Fruit fly (Drosophila melanogaster) whole organism, embryonic: ENCODE results near the gene NK7.1.
A peak's percentile ranks its signal among the peaks of the same experiment; 100 is the strongest.

Experiments used
- Adf1 ChIP-seq: fragments of 200-800 bp; sonication (Bioruptor generic); IDR thresholded peaks from 2 replicates; pipeline ENCODE4 v1.3.6; 2022; ENCODE audit warnings: missing biosample characterization, missing genetic modification characterization
- CG10147 ChIP-seq: fragments of 200-800 bp; sonication (Bioruptor generic); optimal IDR thresholded peaks from 2 replicates; lab custom pipeline; 2019; ENCODE audit warnings: missing biosample characterization, mild to moderate bottlenecking, missing genetic modification characterization, moderate library complexity
- CG10209 ChIP-seq: fragments of 200-800 bp; sonication (Bioruptor generic); optimal IDR thresholded peaks from 3 replicates; lab custom pipeline; 2017; ENCODE audit warnings: missing biosample characterization, mild to moderate bottlenecking, missing genetic modification characterization, missing genetic modification reagents
- CG10274 ChIP-seq: fragments of 200-800 bp; sonication (Bioruptor generic); optimal IDR thresholded peaks from 3 replicates; lab custom pipeline; 2017; ENCODE audit warnings: missing biosample characterization, mild to moderate bottlenecking, missing genetic modification characterization
- CG11247 ChIP-seq: fragments of 200-800 bp; sonication (Bioruptor generic); IDR thresholded peaks from 2 replicates; pipeline ENCODE4 v1.3.6; 2022; ENCODE audit warnings: missing biosample characterization, missing genetic modification characterization
- CG11695 ChIP-seq: fragments of 200-800 bp; sonication (Bioruptor generic); IDR thresholded peaks from 3 replicates; pipeline ENCODE4 v1.3.6; 2022; ENCODE audit warnings: missing biosample characterization, missing genetic modification characterization
- CG12744 ChIP-seq: fragments of 200-800 bp; sonication (Bioruptor generic); optimal IDR thresholded peaks from 2 replicates; lab custom pipeline; 2016; ENCODE audit warnings: missing biosample characterization, missing genetic modification characterization
- CG13624 ChIP-seq: fragments of 200-800 bp; sonication (Bioruptor generic); optimal IDR thresholded peaks from 2 replicates; lab custom pipeline; 2016; ENCODE audit warnings: missing biosample characterization, missing genetic modification characterization
- CG1529 ChIP-seq: fragments of 200-800 bp; sonication (Bioruptor generic); optimal IDR thresholded peaks from 3 replicates; lab custom pipeline; 2018; ENCODE audit warnings: missing biosample characterization, missing genetic modification characterization
- CG17385 ChIP-seq: fragments of 200-800 bp; sonication (Bioruptor generic); optimal IDR thresholded peaks from 3 replicates; lab custom pipeline; 2018; ENCODE audit warnings: missing biosample characterization, mild to moderate bottlenecking, missing genetic modification characterization
- CG17912 ChIP-seq: fragments of 200-800 bp; sonication (Bioruptor generic); optimal IDR thresholded peaks from 2 replicates; lab custom pipeline; 2018; ENCODE audit warnings: missing biosample characterization, mild to moderate bottlenecking, missing genetic modification characterization
- CG18011 ChIP-seq: fragments of 200-800 bp; sonication (Bioruptor generic); optimal IDR thresholded peaks from 2 replicates; lab custom pipeline; 2017; ENCODE audit warnings: missing biosample characterization, missing genetic modification characterization, mild to moderate bottlenecking, moderate library complexity, missing genotype
- CG30403 ChIP-seq: fragments of 200-800 bp; sonication (Bioruptor generic); optimal IDR thresholded peaks from 3 replicates; lab custom pipeline; 2016; ENCODE audit warnings: missing biosample characterization, missing genetic modification characterization
- CG31388 ChIP-seq: fragments of 200-800 bp; sonication (Bioruptor generic); optimal IDR thresholded peaks from 2 replicates; lab custom pipeline; 2016; ENCODE audit warnings: missing biosample characterization, missing genetic modification characterization
- CG34224 ChIP-seq: fragments of 200-800 bp; sonication (Bioruptor generic); IDR thresholded peaks from 3 replicates; pipeline ENCODE4 v1.3.6; 2022; ENCODE audit warnings: missing biosample characterization, missing genetic modification characterization; ENCODE audit not compliant: partially characterized antibody
- CG4854 ChIP-seq: fragments of 200-800 bp; sonication (Bioruptor generic); optimal IDR thresholded peaks from 2 replicates; lab custom pipeline; 2016; ENCODE audit warnings: missing biosample characterization, missing genetic modification characterization, inconsistent platforms
- CG6272 ChIP-seq: fragments of 200-800 bp; sonication (Bioruptor generic); IDR thresholded peaks from 2 replicates; pipeline ENCODE4 v1.3.6; 2022; ENCODE audit warnings: missing biosample characterization, missing genetic modification characterization
- CG7928 ChIP-seq: fragments of 200-800 bp; sonication (Bioruptor generic); optimal IDR thresholded peaks from 2 replicates; lab custom pipeline; 2017; ENCODE audit warnings: missing biosample characterization, mild to moderate bottlenecking, missing genetic modification characterization
- CG7963 ChIP-seq: fragments of 200-800 bp; sonication (Bioruptor generic); IDR thresholded peaks from 3 replicates; pipeline ENCODE4 v1.3.6; 2022; ENCODE audit warnings: missing biosample characterization, missing genetic modification characterization; ENCODE audit not compliant: partially characterized antibody
- CG8281 ChIP-seq: fragments of 200-800 bp; sonication (Bioruptor generic); optimal IDR thresholded peaks from 2 replicates; lab custom pipeline; 2018; ENCODE audit warnings: missing biosample characterization, mild to moderate bottlenecking, missing genetic modification characterization, moderate library complexity
- CG9932 ChIP-seq: fragments of 200-800 bp; sonication (Bioruptor generic); IDR thresholded peaks from 2 replicates; pipeline ENCODE4 v1.3.6; 2022; ENCODE audit warnings: missing biosample characterization, missing genetic modification characterization
- Dek ChIP-seq: fragments of 200-800 bp; sonication (Bioruptor generic); optimal IDR thresholded peaks from 3 replicates; lab custom pipeline; 2019; ENCODE audit warnings: missing biosample characterization, mild to moderate bottlenecking, missing genetic modification characterization, moderate library complexity
- Eip74EF ChIP-seq, 2 experiments: fragments of 200-800 bp in 1 of 2; fragments of >200 bp in 1 of 2; sonication (Bioruptor generic) in 1 of 2; optimal IDR thresholded peaks; 2 replicates each; lab custom pipeline; 2017 to 2019; ENCODE audit warnings: missing biosample characterization in 2 of 2, missing genetic modification characterization in 2 of 2, mild to moderate bottlenecking in 1 of 2, moderate library complexity in 1 of 2
- Fer1 ChIP-seq: fragments of 200-800 bp; sonication (Bioruptor generic); optimal IDR thresholded peaks from 2 replicates; lab custom pipeline; 2017; ENCODE audit warnings: missing biosample characterization, mild to moderate bottlenecking, missing genetic modification characterization
- Fer2 ChIP-seq: fragments of 200-800 bp; sonication (Bioruptor generic); optimal IDR thresholded peaks from 2 replicates; lab custom pipeline; 2018; ENCODE audit warnings: missing biosample characterization, mild to moderate bottlenecking, missing genetic modification characterization, moderate library complexity
- HHEX ChIP-seq: fragments of 200-800 bp; sonication (Bioruptor generic); optimal IDR thresholded peaks from 3 replicates; lab custom pipeline; 2017; ENCODE audit warnings: missing biosample characterization, mild to moderate bottlenecking, missing genetic modification characterization, missing genetic modification reagents
- Hey ChIP-seq: fragments of 200-800 bp; sonication (Bioruptor generic); optimal IDR thresholded peaks from 3 replicates; lab custom pipeline; 2018; ENCODE audit warnings: missing biosample characterization, mild to moderate bottlenecking, missing genetic modification characterization
- Jarid2 ChIP-seq: fragments of 200-800 bp; sonication (Bioruptor generic); optimal IDR thresholded peaks from 3 replicates; lab custom pipeline; 2017; ENCODE audit warnings: mild to moderate bottlenecking, missing biosample characterization, missing genetic modification reagents, missing genetic modification characterization
- Lim3 ChIP-seq: fragments of 200-800 bp; sonication (Bioruptor generic); IDR thresholded peaks from 2 replicates; pipeline ENCODE4 v1.3.6; 2022; ENCODE audit warnings: missing biosample characterization, missing genetic modification characterization
- NC2α ChIP-seq: fragments of 200-800 bp; sonication (Bioruptor generic); optimal IDR thresholded peaks from 2 replicates; lab custom pipeline; 2016; ENCODE audit warnings: missing biosample characterization, missing genetic modification characterization
- Optix ChIP-seq: fragments of 200-800 bp; sonication (Bioruptor generic); IDR thresholded peaks from 3 replicates; pipeline ENCODE4 v1.3.6; 2022; ENCODE audit warnings: missing biosample characterization, missing genetic modification characterization
- Poxn ChIP-seq: fragments of 200-800 bp; sonication (Bioruptor generic); IDR thresholded peaks from 2 replicates; pipeline ENCODE4 v1.3.6; 2022; ENCODE audit warnings: missing biosample characterization, missing genetic modification characterization
- Rx ChIP-seq: fragments of 200-800 bp; sonication (Bioruptor generic); IDR thresholded peaks from 2 replicates; pipeline ENCODE4 v1.3.6; 2022; ENCODE audit warnings: missing biosample characterization, missing genetic modification characterization
- Stat92E ChIP-seq, 3 experiments: fragments of >200 bp in 2 of 3; fragments of 200-800 bp in 1 of 3; sonication (Bioruptor generic) in 1 of 3; optimal IDR thresholded peaks; 2 replicates each; lab custom pipeline; 2017 to 2019; ENCODE audit warnings: missing biosample characterization in 3 of 3, missing genetic modification characterization in 3 of 3, mild to moderate bottlenecking in 1 of 3, moderate library complexity in 1 of 3
- ash1 ChIP-seq: fragments of 200-800 bp; sonication (Bioruptor generic); optimal IDR thresholded peaks from 2 replicates; lab custom pipeline; 2018; ENCODE audit warnings: missing biosample characterization, mild to moderate bottlenecking, missing genetic modification characterization
- bcd ChIP-seq: fragments of 200-800 bp; sonication (Bioruptor generic); optimal IDR thresholded peaks from 2 replicates; lab custom pipeline; 2017; ENCODE audit warnings: missing biosample characterization, mild to moderate bottlenecking, missing genetic modification characterization
- btn ChIP-seq: fragments of 200-800 bp; sonication (Bioruptor generic); optimal IDR thresholded peaks from 2 replicates; lab custom pipeline; 2016; ENCODE audit warnings: missing biosample characterization, missing genetic modification characterization
- chm ChIP-seq: fragments of 200-800 bp; sonication (Bioruptor generic); IDR thresholded peaks from 2 replicates; pipeline ENCODE4 v1.3.6; 2022; ENCODE audit warnings: missing biosample characterization, missing genetic modification characterization
- fru ChIP-seq: fragments of >200 bp; optimal IDR thresholded peaks from 2 replicates; lab custom pipeline; 2017
- fu2 ChIP-seq: fragments of 200-800 bp; sonication (Bioruptor generic); optimal IDR thresholded peaks from 2 replicates; lab custom pipeline; 2016; ENCODE audit warnings: missing biosample characterization, missing genetic modification characterization
- gsb ChIP-seq: fragments of 200-800 bp; sonication (Bioruptor generic); IDR thresholded peaks from 2 replicates; pipeline ENCODE4 v1.3.6; 2022; ENCODE audit warnings: missing biosample characterization, missing genetic modification characterization
- gsb-n ChIP-seq: fragments of 200-800 bp; sonication (Bioruptor generic); optimal IDR thresholded peaks from 3 replicates; lab custom pipeline; 2018; ENCODE audit warnings: missing biosample characterization, mild to moderate bottlenecking, missing genetic modification characterization
- kay ChIP-seq: fragments of 200-800 bp; sonication (Bioruptor generic); optimal IDR thresholded peaks from 2 replicates; lab custom pipeline; 2016; ENCODE audit warnings: missing biosample characterization, missing genetic modification characterization
- lab ChIP-seq: fragments of 200-800 bp; sonication (Bioruptor generic); optimal IDR thresholded peaks from 3 replicates; lab custom pipeline; 2017; ENCODE audit warnings: missing biosample characterization, missing genetic modification characterization, mild to moderate bottlenecking, moderate library complexity, missing genetic modification reagents
- lbe ChIP-seq: fragments of 200-800 bp; sonication (Bioruptor generic); optimal IDR thresholded peaks from 2 replicates; lab custom pipeline; 2016; ENCODE audit warnings: missing biosample characterization, mild to moderate bottlenecking, missing genetic modification characterization
- org-1 ChIP-seq: fragments of 200-800 bp; sonication (Bioruptor generic); optimal IDR thresholded peaks from 2 replicates; lab custom pipeline; 2017; ENCODE audit warnings: missing biosample characterization, missing genetic modification characterization
- ro ChIP-seq: fragments of 200-800 bp; sonication (Bioruptor generic); IDR thresholded peaks from 2 replicates; pipeline ENCODE4 v1.3.6; 2022; ENCODE audit warnings: missing biosample characterization, missing genetic modification characterization
- salm ChIP-seq: fragments of 200-800 bp; sonication (Bioruptor generic); optimal IDR thresholded peaks from 2 replicates; lab custom pipeline; 2018; ENCODE audit warnings: missing biosample characterization, mild to moderate bottlenecking, missing genetic modification characterization
- sens ChIP-seq: fragments of 200-800 bp; sonication (Bioruptor generic); peaks from one replicate; lab custom pipeline; 2016; ENCODE audit warnings: missing biosample characterization, missing genetic modification characterization
- vfl ChIP-seq: fragments of 200-800 bp; sonication (Bioruptor generic); optimal IDR thresholded peaks from 2 replicates; lab custom pipeline; 2016; ENCODE audit warnings: missing biosample characterization, missing genetic modification characterization
- vnd ChIP-seq: fragments of 200-800 bp; sonication (Bioruptor generic); IDR thresholded peaks from 3 replicates; pipeline ENCODE4 v1.3.6; 2022; ENCODE audit warnings: missing biosample characterization, missing genetic modification characterization; ENCODE audit not compliant: partially characterized antibody

The NK7.1 gene

dm6 chr3R:14391281-14391680, 18.5 kb upstream of the NK7.1 start (continued):
- peak; percentile 72 for TF ChIP-seq Jarid2 (GFP tag; lab: Kevin White, UChicago)
- no peak for TF ChIP-seq vnd (GFP tag; lab: Robert Waterston, UW)
- TF ChIP-seq NC2α (GFP tag; lab: Kevin White, UChicago) = peak; percentile 45
- TF ChIP-seq org-1 = peak; percentile 12
- peak; percentile 82 for TF ChIP-seq gsb
- TF ChIP-seq btn (GFP tag; lab: Kevin White, UChicago) = peak; percentile 54
- peak; percentile 91 for TF ChIP-seq Rx
- TF ChIP-seq bcd (GFP tag; lab: Kevin White, UChicago) = peak; percentile 88
- peak; percentile 69 for TF ChIP-seq lbe (GFP tag; lab: Kevin White, UChicago)
- no peak for TF ChIP-seq CG18011 (GFP tag; lab: Kevin White, UChicago)
- TF ChIP-seq Dek (tag; lab: Kevin White, UChicago) = peak; percentile 38
- peak; percentile 24 for TF ChIP-seq CG12744 (GFP tag; lab: Kevin White, UChicago)
- no peak for TF ChIP-seq Hey (tag; lab: Kevin White, UChicago)
- no peak for TF ChIP-seq CG8281 (tag; lab: Kevin White, UChicago)
- TF ChIP-seq sens = peak; percentile 86
- peak; percentile 82 for TF ChIP-seq Fer2 (tag; lab: Kevin White, UChicago)
- TF ChIP-seq CG4854 = peak; percentile 86
- TF ChIP-seq Optix (GFP tag; lab: Robert Waterston, UW) = peak; percentile 87
- TF ChIP-seq lab (GFP tag; lab: Kevin White, UChicago) = peak; percentile 90
- peak; percentile 34 for TF ChIP-seq ash1 (GFP tag; lab: Kevin White, UChicago)
- peak; percentile 46 for TF ChIP-seq CG7928 (GFP tag; lab: Kevin White, UChicago)
- TF ChIP-seq CG1529 = peak; percentile 16
- TF ChIP-seq CG34224 (GFP tag; lab: Robert Waterston, UW) = no peak
- peak; percentile 11 for TF ChIP-seq gsb-n (tag; lab: Kevin White, UChicago)
- TF ChIP-seq CG13624 (GFP tag; lab: Kevin White, UChicago) = peak; percentile 92
- TF ChIP-seq kay = peak; percentile 65
- TF ChIP-seq CG10209 (GFP tag; lab: Kevin White, UChicago) = peak; percentile 50
- no peak for TF ChIP-seq Poxn
- TF ChIP-seq chm = peak; percentile 89
- peak; percentile 95 for TF ChIP-seq CG9932 (GFP tag; lab: Robert Waterston, UW)
- peak; percentile 19; the same call in 1 of the 2 replicates for TF ChIP-seq Adf1
- TF ChIP-seq vfl (GFP tag; lab: Kevin White, UChicago) = peak; percentile 22
- no peak for TF ChIP-seq CG7963 (GFP tag; lab: Robert Waterston, UW)
- TF ChIP-seq HHEX (GFP tag; lab: Kevin White, UChicago) = peak; percentile 87
- no peak for TF ChIP-seq Eip74EF (GFP tag; optimal IDR thresholded peaks at IDR 0.05; lab: Kevin White, UChicago)
- peak; percentile 75 for TF ChIP-seq CG31388 (GFP tag; lab: Kevin White, UChicago)
- TF ChIP-seq ro (GFP tag; lab: Robert Waterston, UW) = peak; percentile 57; the same call in 1 of the 2 replicates
- no peak for TF ChIP-seq CG17912
- TF ChIP-seq fru = no peak
- TF ChIP-seq CG17385 (GFP tag; lab: Kevin White, UChicago) = peak; percentile 39
- TF ChIP-seq fu2 (GFP tag; lab: Kevin White, UChicago) = no peak
- peak; percentile 45; the same call in 1 of the 2 replicates for TF ChIP-seq CG6272 (GFP tag; lab: Robert Waterston, UW)
- TF ChIP-seq Lim3 (GFP tag; lab: Robert Waterston, UW) = peak; percentile 56
- peak; percentile 35 for TF ChIP-seq salm (tag; lab: Kevin White, UChicago)
- TF ChIP-seq Stat92E (GFP tag; optimal IDR thresholded peaks at IDR 0.05; lab: Kevin White, UChicago) = peak in 1 of 3 experiments; percentile 1
- TF ChIP-seq CG10147 (GFP tag; lab: Kevin White, UChicago) = peak; percentile 50
- peak; percentile 85 for TF ChIP-seq Fer1 (GFP tag; lab: Kevin White, UChicago)
- TF ChIP-seq CG30403 = peak; percentile 84
- TF ChIP-seq CG10274 (GFP tag; lab: Kevin White, UChicago) = peak; percentile 54
- TF ChIP-seq CG11247 = peak; percentile 97
- no peak for TF ChIP-seq CG11695 (GFP tag; lab: Robert Waterston, UW)
